Fruit fly (Drosophila melanogaster): ENCODE results near the gene Rfk.
A peak's percentile ranks its signal among the peaks of the same experiment; 100 is the strongest.

Rfk gene

DNA sequence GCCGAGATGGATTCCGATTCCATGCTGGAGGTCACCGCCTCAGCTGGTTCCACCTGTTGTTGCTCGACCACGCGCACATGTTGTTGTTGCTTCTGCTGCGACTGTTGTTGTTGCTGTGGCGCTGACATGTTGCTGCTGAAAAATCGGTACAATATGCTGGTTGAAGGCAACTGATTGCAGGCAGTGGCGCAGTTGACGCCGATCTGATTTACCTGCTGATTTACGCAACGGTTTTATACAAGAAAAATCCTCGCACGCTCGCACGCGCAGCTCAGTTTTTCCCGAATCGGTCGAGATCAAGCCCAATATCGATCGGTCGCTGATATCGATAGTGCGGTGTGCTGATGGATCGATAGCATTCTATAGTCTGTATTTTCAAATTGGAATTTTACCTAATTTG, 1.6 kb downstream of the Rfk start, which contains the start of gene Prat (continued):
- TF ChIP-seq nom (GFP tag; optimal IDR thresholded peaks at IDR 0.05), result no peak
- no peak for TF ChIP-seq NFAT (GFP tag; IDR thresholded peaks at IDR 0.05)
- no peak for TF ChIP-seq CG8388 (GFP tag; optimal IDR thresholded peaks at IDR 0.05)
- peak; percentile 26 for TF ChIP-seq gfzf (GFP tag; optimal IDR thresholded peaks at IDR 0.05)
- no peak for TF ChIP-seq H15 (GFP tag; IDR thresholded peaks at IDR 0.05)
- TF ChIP-seq rib (GFP tag; IDR thresholded peaks at IDR 0.05), result no peak
- no peak for TF ChIP-seq crc (GFP tag; optimal IDR thresholded peaks at IDR 0.05)
- no peak for TF ChIP-seq Sry-β (GFP tag; optimal IDR thresholded peaks at IDR 0.05)
- TF ChIP-seq Dp (GFP tag; optimal IDR thresholded peaks at IDR 0.05), result peak; percentile 66
- TF ChIP-seq cato (GFP tag; optimal IDR thresholded peaks at IDR 0.05; ENCODE audit: borderline replicate concordance), result no peak
- TF ChIP-seq CG43689 (GFP tag; IDR thresholded peaks at IDR 0.05), result no peak
- no peak for TF ChIP-seq Mad (GFP tag; optimal IDR thresholded peaks at IDR 0.05)
- TF ChIP-seq CG15011 (GFP tag; optimal IDR thresholded peaks at IDR 0.05), result no peak
- TF ChIP-seq br (optimal IDR thresholded peaks at IDR 0.05), result no peak
- TF ChIP-seq wek (GFP tag; optimal IDR thresholded peaks at IDR 0.05), result no peak
- TF ChIP-seq hkb (optimal IDR thresholded peaks at IDR 0.05), result no peak
- no peak for TF ChIP-seq hkb (GFP tag; IDR thresholded peaks at IDR 0.05)
- TF ChIP-seq CG6765 (GFP tag; optimal IDR thresholded peaks at IDR 0.05), result no peak
- TF ChIP-seq Ets65A (GFP tag), result no peak
- no peak for TF ChIP-seq CG12769 (tag; optimal IDR thresholded peaks at IDR 0.05)
- TF ChIP-seq al (GFP tag; IDR thresholded peaks at IDR 0.05), result no peak
- no peak for TF ChIP-seq CG11696 (GFP tag; IDR thresholded peaks at IDR 0.05)
- TF ChIP-seq CG14965 (GFP tag; optimal IDR thresholded peaks at IDR 0.05; ENCODE audit: borderline replicate concordance), result no peak
- TF ChIP-seq CG10431 (GFP tag; optimal IDR thresholded peaks at IDR 0.05), result no peak
- TF ChIP-seq ewg (GFP tag; optimal IDR thresholded peaks at IDR 0.05), result no peak
- TF ChIP-seq Med (GFP tag), result peak; percentile 66
- no peak for TF ChIP-seq pho (GFP tag; optimal IDR thresholded peaks at IDR 0.05)
- TF ChIP-seq cad (GFP tag; optimal IDR thresholded peaks at IDR 0.05), result no peak
- TF ChIP-seq CG17829 (tag; optimal IDR thresholded peaks at IDR 0.05), result peak; percentile 5
- no peak for TF ChIP-seq Jarid2 (GFP tag; optimal IDR thresholded peaks at IDR 0.05)
- no peak for TF ChIP-seq sd (tag; optimal IDR thresholded peaks at IDR 0.05)
- TF ChIP-seq dati (GFP tag; IDR thresholded peaks at IDR 0.05), result no peak
- TF ChIP-seq CG6689 (GFP tag; IDR thresholded peaks at IDR 0.05), result no peak
- no peak for TF ChIP-seq Vsx1 (GFP tag; optimal IDR thresholded peaks at IDR 0.05)
- no peak for TF ChIP-seq B-H1 (GFP tag; IDR thresholded peaks at IDR 0.05)
- no peak for TF ChIP-seq fd3F (GFP tag; optimal IDR thresholded peaks at IDR 0.05)
- TF ChIP-seq repo (GFP tag; optimal IDR thresholded peaks at IDR 0.05), result no peak
- TF ChIP-seq CG3163 (GFP tag; optimal IDR thresholded peaks at IDR 0.05), result no peak
- no peak for TF ChIP-seq CG3838 (GFP tag; optimal IDR thresholded peaks at IDR 0.05)
- TF ChIP-seq CG15696 (tag; optimal IDR thresholded peaks at IDR 0.05), result no peak
- no peak for TF ChIP-seq CG1233 (GFP tag; optimal IDR thresholded peaks at IDR 0.05)
- no peak for TF ChIP-seq cas (GFP tag; IDR thresholded peaks at IDR 0.05)
- TF ChIP-seq CG9932 (GFP tag; IDR thresholded peaks at IDR 0.05), result no peak
- TF ChIP-seq ase (GFP tag; IDR thresholded peaks at IDR 0.05), result no peak
- TF ChIP-seq Sry-δ (GFP tag; optimal IDR thresholded peaks at IDR 0.05), result peak; percentile 65
- TF ChIP-seq bowl (GFP tag; IDR thresholded peaks at IDR 0.05), result no peak
- TF ChIP-seq Hmr (GFP tag; optimal IDR thresholded peaks at IDR 0.05), result no peak
- peak; percentile 35; the same call in 2 of the 3 replicates for TF ChIP-seq zen2 (GFP tag; IDR thresholded peaks at IDR 0.05; ENCODE audit: partially characterized antibody)
- no peak; the same call in 1 of the 2 replicates for TF ChIP-seq Adf1 (GFP tag; IDR thresholded peaks at IDR 0.05)
- TF ChIP-seq CG42726 (GFP tag; IDR thresholded peaks at IDR 0.05; ENCODE audit: partially characterized antibody), result no peak; the same call in 1 of the 2 replicates
- no peak for TF ChIP-seq CG6175 (GFP tag; IDR thresholded peaks at IDR 0.05)
- TF ChIP-seq Hr39 (optimal IDR thresholded peaks at IDR 0.05), result no peak
- peak; percentile 40 for TF ChIP-seq CG15514 (GFP tag; optimal IDR thresholded peaks at IDR 0.05)
